Fruit fly (Drosophila melanogaster) whole organism, embryonic: ENCODE results near the gene Ir25a.

Experiments
- BEAF-32 ChIP-seq: fragments of 200-800 bp; sonication (Bioruptor generic); optimal IDR thresholded peaks from 3 replicates; lab custom pipeline; 2017; ENCODE audit warnings: missing biosample characterization, missing genetic modification characterization, mild to moderate bottlenecking, moderate library complexity, missing genetic modification reagents
- Blimp-1 ChIP-seq: fragments of 200-800 bp; sonication (Bioruptor generic); optimal IDR thresholded peaks from 3 replicates; lab custom pipeline; 2018; ENCODE audit warnings: missing biosample characterization, missing genetic modification characterization, mild to moderate bottlenecking, moderate library complexity, missing genetic modification reagents
- CG10462 ChIP-seq: fragments of 200-800 bp; sonication (Bioruptor generic); optimal IDR thresholded peaks from 2 replicates; lab custom pipeline; 2016; ENCODE audit warnings: missing biosample characterization, missing genetic modification characterization
- CG11247 ChIP-seq: fragments of 200-800 bp; sonication (Bioruptor generic); IDR thresholded peaks from 2 replicates; pipeline ENCODE4 v1.3.6; 2022; ENCODE audit warnings: missing biosample characterization, missing genetic modification characterization
- CG11504 ChIP-seq: fragments of 200-800 bp; sonication (Bioruptor generic); optimal IDR thresholded peaks from 3 replicates; lab custom pipeline; 2019; ENCODE audit warnings: missing biosample characterization, mild to moderate bottlenecking, missing genetic modification characterization, moderate library complexity
- CG14667 ChIP-seq: fragments of 200-800 bp; sonication (Bioruptor generic); IDR thresholded peaks from 2 replicates; pipeline ENCODE4 v1.3.6; 2022; ENCODE audit warnings: missing biosample characterization, missing genetic modification characterization
- CG15011 ChIP-seq: fragments of 200-800 bp; sonication (Bioruptor generic); optimal IDR thresholded peaks from 3 replicates; lab custom pipeline; 2018; ENCODE audit warnings: missing biosample characterization, mild to moderate bottlenecking, missing genetic modification characterization
- CG15073 ChIP-seq: fragments of 200-800 bp; sonication (Bioruptor generic); optimal IDR thresholded peaks from 2 replicates; lab custom pipeline; 2016; ENCODE audit warnings: missing biosample characterization, missing genetic modification characterization
- CG15514 ChIP-seq: fragments of 200-800 bp; sonication (Bioruptor generic); optimal IDR thresholded peaks from 3 replicates; lab custom pipeline; 2017; ENCODE audit warnings: missing biosample characterization, missing genetic modification characterization, mild to moderate bottlenecking, moderate library complexity, missing genetic modification reagents
- CG17568 ChIP-seq: fragments of 200-800 bp; sonication (Bioruptor generic); optimal IDR thresholded peaks from 2 replicates; lab custom pipeline; 2018; ENCODE audit warnings: missing biosample characterization, mild to moderate bottlenecking, missing genetic modification characterization, moderate library complexity
- CG30020 ChIP-seq: fragments of 200-800 bp; optimal IDR thresholded peaks from 2 replicates; lab custom pipeline; 2019; ENCODE audit warnings: missing biosample characterization, mild to moderate bottlenecking, missing genetic modification characterization, moderate library complexity
- CG30431 ChIP-seq: fragments of 200-800 bp; sonication (Bioruptor generic); optimal IDR thresholded peaks from 2 replicates; lab custom pipeline; 2017; ENCODE audit warnings: missing biosample characterization, missing genetic modification characterization
- CG3065 ChIP-seq: fragments of 200-800 bp; sonication (Bioruptor generic); optimal IDR thresholded peaks from 2 replicates; lab custom pipeline; 2016; ENCODE audit warnings: missing biosample characterization, missing genetic modification characterization
- CG33213 ChIP-seq: fragments of 200-800 bp; sonication (Bioruptor generic); optimal IDR thresholded peaks from 3 replicates; lab custom pipeline; 2016; ENCODE audit warnings: missing biosample characterization, missing genetic modification characterization
- CG34224 ChIP-seq: fragments of 200-800 bp; sonication (Bioruptor generic); IDR thresholded peaks from 3 replicates; pipeline ENCODE4 v1.3.6; 2022; ENCODE audit warnings: missing biosample characterization, missing genetic modification characterization; ENCODE audit not compliant: partially characterized antibody
- CG3995 ChIP-seq: fragments of 200-800 bp; sonication (Bioruptor generic); optimal IDR thresholded peaks from 3 replicates; lab custom pipeline; 2016; ENCODE audit warnings: missing biosample characterization, missing genetic modification characterization
- CG5245 ChIP-seq: fragments of 200-800 bp; sonication (Bioruptor generic); optimal IDR thresholded peaks from 3 replicates; lab custom pipeline; 2016; ENCODE audit warnings: missing biosample characterization, missing genetic modification characterization
- CG8765 ChIP-seq: fragments of 200-800 bp; sonication (Bioruptor generic); IDR thresholded peaks from 2 replicates; pipeline ENCODE4 v1.3.6; 2022; ENCODE audit warnings: missing biosample characterization, missing genetic modification characterization
- CG8924 ChIP-seq: fragments of 200-800 bp; optimal IDR thresholded peaks from 3 replicates; lab custom pipeline; 2019; ENCODE audit warnings: missing biosample characterization, mild to moderate bottlenecking, missing genetic modification characterization, moderate library complexity
- CG9215 ChIP-seq: fragments of 200-800 bp; sonication (Bioruptor generic); IDR thresholded peaks from 2 replicates; pipeline ENCODE4 v1.3.6; 2022; ENCODE audit warnings: missing biosample characterization, missing genetic modification characterization
- CG9932 ChIP-seq: fragments of 200-800 bp; sonication (Bioruptor generic); IDR thresholded peaks from 2 replicates; pipeline ENCODE4 v1.3.6; 2022; ENCODE audit warnings: missing biosample characterization, missing genetic modification characterization
- CTCF ChIP-seq: fragments of 200-800 bp; sonication (Bioruptor generic); optimal IDR thresholded peaks from 2 replicates; lab custom pipeline; 2017; ENCODE audit warnings: missing biosample characterization, mild to moderate bottlenecking, missing genetic modification characterization, moderate library complexity
- Camta ChIP-seq: fragments of 200-800 bp; sonication (Bioruptor generic); optimal IDR thresholded peaks from 2 replicates; lab custom pipeline; 2016; ENCODE audit warnings: missing biosample characterization, missing genetic modification characterization
- Dfd ChIP-seq, 2 experiments: fragments of >200 bp; optimal IDR thresholded peaks; 2 replicates each; lab custom pipeline; 2017; ENCODE audit warnings: missing biosample characterization in 2 of 2, missing genetic modification characterization in 2 of 2
- E2f1 ChIP-seq: fragments of 200-800 bp; sonication (Bioruptor generic); IDR thresholded peaks from 2 replicates; pipeline ENCODE4 v1.3.6; 2022; ENCODE audit warnings: missing biosample characterization, missing genetic modification characterization
- Ets97D ChIP-seq: fragments of 200-800 bp; sonication (Bioruptor generic); optimal IDR thresholded peaks from 3 replicates; lab custom pipeline; 2016; ENCODE audit warnings: missing biosample characterization, missing genetic modification characterization
- Gug ChIP-seq: fragments of 200-800 bp; sonication (Bioruptor generic); IDR thresholded peaks from 4 replicates; pipeline ENCODE4 v1.3.6; 2022; ENCODE audit warnings: missing biosample characterization, missing genetic modification characterization
- HLH54F ChIP-seq: fragments of 200-800 bp; sonication (Bioruptor generic); optimal IDR thresholded peaks from 3 replicates; lab custom pipeline; 2016; ENCODE audit warnings: missing biosample characterization, missing genetic modification characterization
- Hmx ChIP-seq: fragments of 200-800 bp; sonication (Bioruptor generic); optimal IDR thresholded peaks from 2 replicates; lab custom pipeline; 2016; ENCODE audit warnings: missing biosample characterization, missing genetic modification characterization
- Mrtf ChIP-seq: fragments of 200-800 bp; sonication (Bioruptor generic); IDR thresholded peaks from 3 replicates; pipeline ENCODE4 v1.3.6; 2022; ENCODE audit warnings: missing biosample characterization, missing genetic modification characterization
- NC2β ChIP-seq: fragments of 200-800 bp; sonication (Bioruptor generic); optimal IDR thresholded peaks from 2 replicates; lab custom pipeline; 2016; ENCODE audit warnings: missing biosample characterization, missing genetic modification characterization
- NFAT ChIP-seq: fragments of 200-800 bp; sonication (Bioruptor generic); IDR thresholded peaks from 2 replicates; pipeline ENCODE4 v1.3.6; 2022; ENCODE audit warnings: missing biosample characterization, missing genetic modification characterization
- NfI ChIP-seq: fragments of 200-800 bp; sonication (Bioruptor generic); optimal IDR thresholded peaks from 3 replicates; lab custom pipeline; 2018; ENCODE audit warnings: missing biosample characterization, mild to moderate bottlenecking, missing genetic modification characterization, moderate library complexity
- Usf ChIP-seq: fragments of 200-800 bp; sonication (Bioruptor generic); optimal IDR thresholded peaks from 2 replicates; lab custom pipeline; 2017; ENCODE audit warnings: missing genotype, missing biosample characterization, missing genetic modification characterization
- ab ChIP-seq: fragments of 200-800 bp; sonication (Bioruptor generic); optimal IDR thresholded peaks from 2 replicates; lab custom pipeline; 2016; ENCODE audit warnings: missing biosample characterization, missing genetic modification characterization
- bbx ChIP-seq: fragments of 200-800 bp; sonication (Bioruptor generic); IDR thresholded peaks from 2 replicates; pipeline ENCODE4 v1.3.6; 2022; ENCODE audit warnings: missing biosample characterization, missing genetic modification characterization; ENCODE audit not compliant: partially characterized antibody
- br ChIP-seq: fragments of >200 bp; optimal IDR thresholded peaks from 2 replicates; lab custom pipeline; 2017
- corto ChIP-seq: fragments of 200-800 bp; sonication (Bioruptor generic); optimal IDR thresholded peaks from 2 replicates; lab custom pipeline; 2016; ENCODE audit warnings: missing biosample characterization, mild to moderate bottlenecking, missing genetic modification characterization, moderate library complexity
- crc ChIP-seq: fragments of 200-800 bp; sonication (Bioruptor generic); optimal IDR thresholded peaks from 2 replicates; lab custom pipeline; 2016; ENCODE audit warnings: missing biosample characterization, missing genetic modification characterization
- dati ChIP-seq: fragments of 200-800 bp; sonication (Bioruptor generic); IDR thresholded peaks from 2 replicates; pipeline ENCODE4 v1.3.6; 2022; ENCODE audit warnings: missing biosample characterization, missing genetic modification characterization
- dysf ChIP-seq: fragments of 200-800 bp; sonication (Bioruptor generic); IDR thresholded peaks from 3 replicates; pipeline ENCODE4 v1.3.6; 2022; ENCODE audit warnings: missing biosample characterization, missing genetic modification characterization
- gcm2 ChIP-seq: fragments of 200-800 bp; sonication (Bioruptor generic); optimal IDR thresholded peaks from 2 replicates; lab custom pipeline; 2016; ENCODE audit warnings: missing biosample characterization, missing genetic modification characterization
- grn ChIP-seq: fragments of 200-800 bp; sonication (Bioruptor generic); optimal IDR thresholded peaks from 3 replicates; lab custom pipeline; 2017; ENCODE audit warnings: missing biosample characterization, missing genetic modification characterization
- gsb ChIP-seq: fragments of 200-800 bp; sonication (Bioruptor generic); IDR thresholded peaks from 2 replicates; pipeline ENCODE4 v1.3.6; 2022; ENCODE audit warnings: missing biosample characterization, missing genetic modification characterization
- gsb-n ChIP-seq: fragments of 200-800 bp; sonication (Bioruptor generic); optimal IDR thresholded peaks from 3 replicates; lab custom pipeline; 2018; ENCODE audit warnings: missing biosample characterization, mild to moderate bottlenecking, missing genetic modification characterization
- gt ChIP-seq: fragments of 200-800 bp; sonication (Bioruptor generic); IDR thresholded peaks from 2 replicates; pipeline ENCODE4 v1.3.6; 2022; ENCODE audit warnings: missing biosample characterization, missing genetic modification characterization
- ham ChIP-seq: fragments of 200-800 bp; sonication (Bioruptor generic); IDR thresholded peaks from 2 replicates; pipeline ENCODE4 v1.3.6; 2022; ENCODE audit warnings: missing biosample characterization, missing genetic modification characterization
- lola ChIP-seq, 3 experiments: fragments of >200 bp in 2 of 3; fragments of 200-800 bp in 1 of 3; sonication (Bioruptor generic) in 1 of 3; optimal IDR thresholded peaks; 2 replicates each; lab custom pipeline; 2017 to 2019; ENCODE audit warnings: missing biosample characterization in 3 of 3, missing genetic modification characterization in 3 of 3, mild to moderate bottlenecking in 1 of 3, moderate library complexity in 1 of 3
- mirr ChIP-seq: fragments of 200-800 bp; sonication (Bioruptor generic); optimal IDR thresholded peaks from 3 replicates; lab custom pipeline; 2018; ENCODE audit warnings: missing biosample characterization, mild to moderate bottlenecking, missing genetic modification characterization
- mld ChIP-seq: fragments of 200-800 bp; sonication (Bioruptor generic); IDR thresholded peaks from 3 replicates; pipeline ENCODE4 v1.3.6; 2022; ENCODE audit warnings: missing biosample characterization, missing genetic modification characterization; ENCODE audit not compliant: partially characterized antibody
- p53 ChIP-seq: fragments of 200-800 bp; sonication (Bioruptor generic); optimal IDR thresholded peaks from 2 replicates; lab custom pipeline; 2016; ENCODE audit warnings: missing biosample characterization, missing genetic modification characterization
- toy ChIP-seq: fragments of 200-800 bp; sonication (Bioruptor generic); IDR thresholded peaks from 2 replicates; pipeline ENCODE4 v1.3.6; 2022; ENCODE audit warnings: missing biosample characterization, missing genetic modification characterization
- ttk ChIP-seq: fragments of 200-800 bp; sonication (Bioruptor generic); IDR thresholded peaks from 2 replicates; pipeline ENCODE4 v2.1.2; 2022; ENCODE audit warnings: missing biosample characterization, missing genetic modification characterization
- usp ChIP-seq: fragments of >200 bp; optimal IDR thresholded peaks from 2 replicates; lab custom pipeline; 2017; ENCODE audit warnings: missing biosample characterization, missing genetic modification characterization

Ir25a gene

DNA sequence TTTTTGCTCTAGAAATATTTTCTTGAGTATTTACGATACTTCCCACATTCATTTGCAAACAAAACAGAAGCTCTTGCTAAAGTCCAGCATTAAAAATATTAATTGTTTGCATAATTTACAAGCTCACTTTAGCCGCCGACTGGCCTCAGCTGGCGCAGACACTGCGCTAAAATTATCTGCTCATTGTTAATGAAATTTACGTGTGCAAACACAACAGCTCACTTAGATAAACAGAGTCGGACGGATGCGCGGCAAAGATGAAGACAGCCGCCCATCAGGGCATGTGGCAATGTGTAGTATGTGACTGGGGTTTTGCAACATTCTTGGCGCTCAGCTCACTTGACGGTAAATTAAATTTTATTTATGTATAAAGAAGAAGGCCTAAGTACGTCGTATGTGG lies 6.1 kb downstream of the Ir25a start (continued):
- no peak for TF ChIP-seq Usf
- TF ChIP-seq HLH54F = no peak
- no peak for TF ChIP-seq ttk (GFP tag; lab: Robert Waterston, UW)
- no peak for TF ChIP-seq dysf (GFP tag; lab: Robert Waterston, UW)
- no peak for TF ChIP-seq CG11504
- no peak for TF ChIP-seq Gug
- no peak for TF ChIP-seq NfI
- no peak for TF ChIP-seq CG34224 (GFP tag; lab: Robert Waterston, UW)
- no peak for TF ChIP-seq br (lab: Kevin White, UChicago)
- TF ChIP-seq CG9932 (GFP tag; lab: Robert Waterston, UW) = no peak
- no peak for TF ChIP-seq dati (GFP tag; lab: Robert Waterston, UW)
- no peak for TF ChIP-seq BEAF-32
- TF ChIP-seq CG8924 (tag; lab: Kevin White, UChicago) = no peak
- no peak for TF ChIP-seq CG3995 (GFP tag; lab: Kevin White, UChicago)
- no peak for TF ChIP-seq ab (GFP tag; lab: Kevin White, UChicago)
- TF ChIP-seq CG17568 (GFP tag; lab: Kevin White, UChicago) = no peak
- no peak for TF ChIP-seq E2f1 (GFP tag; lab: Robert Waterston, UW)
- TF ChIP-seq gsb-n (tag; lab: Kevin White, UChicago) = no peak
- no peak for TF ChIP-seq CG30020 (tag; lab: Kevin White, UChicago)
- no peak for TF ChIP-seq CG33213 (GFP tag; lab: Kevin White, UChicago)
- TF ChIP-seq NFAT (GFP tag; lab: Robert Waterston, UW) = no peak
- no peak for TF ChIP-seq ham
- no peak for TF ChIP-seq CG5245 (GFP tag; lab: Kevin White, UChicago)
- no peak for TF ChIP-seq CG30431
- TF ChIP-seq Dfd (GFP tag; optimal IDR thresholded peaks at IDR 0.05; lab: Kevin White, UChicago) = no peak
- no peak for TF ChIP-seq Hmx (GFP tag; lab: Kevin White, UChicago)
- no peak for TF ChIP-seq CTCF (GFP tag; lab: Kevin White, UChicago)
- TF ChIP-seq CG10462 (GFP tag; lab: Kevin White, UChicago) = no peak
- no peak for TF ChIP-seq toy
- no peak for TF ChIP-seq bbx (GFP tag; lab: Robert Waterston, UW)
- TF ChIP-seq lola (GFP tag; optimal IDR thresholded peaks at IDR 0.05; lab: Kevin White, UChicago) = no peak
- no peak for TF ChIP-seq corto (GFP tag; lab: Kevin White, UChicago)
- no peak for TF ChIP-seq Blimp-1
- TF ChIP-seq gt (GFP tag; lab: Robert Waterston, UW) = no peak
- TF ChIP-seq CG3065 (GFP tag; lab: Kevin White, UChicago) = no peak
- no peak for TF ChIP-seq grn (GFP tag; lab: Kevin White, UChicago)
- no peak for TF ChIP-seq gcm2
- TF ChIP-seq CG15073 (GFP tag; lab: Kevin White, UChicago) = no peak
- no peak for TF ChIP-seq NC2β (GFP tag; lab: Kevin White, UChicago)
- no peak for TF ChIP-seq CG8765
- no peak for TF ChIP-seq CG11247 (GFP tag; lab: Robert Waterston, UW)
- no peak for TF ChIP-seq CG9215 (GFP tag; lab: Robert Waterston, UW)
- no peak for TF ChIP-seq CG15011 (GFP tag; lab: Kevin White, UChicago)
- no peak for TF ChIP-seq p53 (GFP tag; lab: Kevin White, UChicago)
- TF ChIP-seq CG14667 (GFP tag; lab: Robert Waterston, UW) = no peak
- no peak for TF ChIP-seq mld (GFP tag; lab: Robert Waterston, UW)
- no peak for TF ChIP-seq Mrtf (GFP tag; lab: Robert Waterston, UW)
- no peak for TF ChIP-seq crc
- no peak for TF ChIP-seq Ets97D (GFP tag; lab: Kevin White, UChicago)
- TF ChIP-seq Camta (GFP tag; lab: Kevin White, UChicago) = no peak
- TF ChIP-seq mirr = peak; percentile 61
- TF ChIP-seq usp = no peak
- no peak for TF ChIP-seq gsb
- peak; percentile 42 for TF ChIP-seq CG15514
